Worm (Caenorhabditis elegans): Measurements from ENCODE around the gene Y54E2A.4.

The Y54E2A.4 gene

ce11 chrII:14753858-14754750 lies at the start of gene Y54E2A.4, which contains the start of gene tac-1:
TSS of gene Y54E2A.4 (plus strand) at chrII:14754622.
TSS of gene tac-1 (minus strand) at chrII:14753877.
- TF ChIP-seq C06A6.2 (GFP tag; conservative IDR thresholded peaks at IDR 0.05) (no peak), F49E8.2 (tag; optimal IDR thresholded peaks at IDR 0.05; ENCODE audit: insufficient read depth) (no peak), him-1 (tag; optimal IDR thresholded peaks at IDR 0.05) (no peak), somi-1 (GFP tag; optimal IDR thresholded peaks at IDR 0.05) (no peak), sea-2 (GFP tag; IDR thresholded peaks at IDR 0.05) (no peak), rec-8 (tag; optimal IDR thresholded peaks at IDR 0.05) (no peak), nhr-90 (tag; optimal IDR thresholded peaks at IDR 0.05) (no peak), lag-1 (GFP tag; IDR thresholded peaks at IDR 0.05) (no peak), mcd-1 (GFP tag; IDR thresholded peaks at IDR 0.05) (no peak), tbx-9 (tag; optimal IDR thresholded peaks at IDR 0.05; ENCODE audit: borderline replicate concordance) (no peak), unc-62 (GFP tag; optimal IDR thresholded peaks at IDR 0.05) (no peak), ceh-40 (GFP tag; IDR thresholded peaks at IDR 0.05) (no peak), madf-8 (GFP tag; conservative IDR thresholded peaks at IDR 0.05) (peak; percentile 66), hlh-26 (GFP tag; conservative IDR thresholded peaks at IDR 0.05) (no peak), F57C9.4 (tag; optimal IDR thresholded peaks at IDR 0.05) (no peak), mxl-1 (tag; optimal IDR thresholded peaks at IDR 0.05) (no peak), dox-1 (GFP tag; IDR thresholded peaks at IDR 0.05) (no peak), let-526 (GFP tag; IDR thresholded peaks at IDR 0.05) (no peak), rpc-1 (optimal IDR thresholded peaks at IDR 0.05) (no peak), rpc-1 (tag; optimal IDR thresholded peaks at IDR 0.05) (no peak), D2030.7 (GFP tag; IDR thresholded peaks at IDR 0.05) (peak; percentile 35; the same call in 1 of the 2 replicates), F37B4.10 (GFP tag; IDR thresholded peaks at IDR 0.05) (no peak), snpc-3.4 (tag; optimal IDR thresholded peaks at IDR 0.05) (no peak), egl-18 (GFP tag; IDR thresholded peaks at IDR 0.05) (no peak), nfya-2 (GFP tag; IDR thresholded peaks at IDR 0.05) (no peak), T07F8.4 (tag; optimal IDR thresholded peaks at IDR 0.05) (no peak), T26A5.8 (tag; optimal IDR thresholded peaks at IDR 0.05) (no peak), athp-1 (tag; optimal IDR thresholded peaks at IDR 0.05) (no peak), cebp-1 (GFP tag; IDR thresholded peaks at IDR 0.05) (no peak), cebp-1 (tag; optimal IDR thresholded peaks at IDR 0.05) (peak; percentile 78), nhr-27 (tag; optimal IDR thresholded peaks at IDR 0.05) (no peak), gei-17 (GFP tag; optimal IDR thresholded peaks at IDR 0.05) (no peak), madf-10 (tag; optimal IDR thresholded peaks at IDR 0.05) (no peak), lin-40 (tag; optimal IDR thresholded peaks at IDR 0.05) (no peak), K11D2.4 (GFP tag; IDR thresholded peaks at IDR 0.05) (no peak), tlf-1 (GFP tag; optimal IDR thresholded peaks at IDR 0.05) (peak; percentile 47), ama-1 (optimal IDR thresholded peaks at IDR 0.05) (no peak), ama-1 (GFP tag; optimal IDR thresholded peaks at IDR 0.05) (no peak), lir-1 (GFP tag; conservative IDR thresholded peaks at IDR 0.05) (no peak), Y53F4B.3 (GFP tag; IDR thresholded peaks at IDR 0.05) (no peak), hlh-12 (tag; optimal IDR thresholded peaks at IDR 0.05) (no peak), nhr-120 (GFP tag; IDR thresholded peaks at IDR 0.05) (no peak), lin-54 (GFP tag; optimal IDR thresholded peaks at IDR 0.05) (peak; percentile 6), F39B2.1 (GFP tag; IDR thresholded peaks at IDR 0.05) (no peak), egrh-3 (GFP tag; IDR thresholded peaks at IDR 0.05) (no peak), nhr-179 (tag; optimal IDR thresholded peaks at IDR 0.05) (no peak), ztf-22 (GFP tag; optimal IDR thresholded peaks at IDR 0.05) (no peak), mel-28 (tag; optimal IDR thresholded peaks at IDR 0.05; ENCODE audit: borderline replicate concordance) (no peak), madf-6 (GFP tag; IDR thresholded peaks at IDR 0.05) (peak; percentile 84)
